Worm (Caenorhabditis elegans) whole organism, L4 larva: ENCODE data around the gene C46G7.2.

Experiments
- R02D3.7 ChIP-seq: fragments of 150-350 bp; sonication (generic microtip); optimal IDR thresholded peaks from 3 replicates; lab custom pipeline; 2014; ENCODE audit warnings: missing biosample characterization, missing genetic modification characterization
- T26A8.4 ChIP-seq: fragments of 200-800 bp; sonication (Bioruptor generic); IDR thresholded peaks from 2 replicates; pipeline ENCODE4 v1.3.6; 2022; ENCODE audit warnings: missing genetic modification characterization, missing compliant biosample characterization
- ZK546.5 ChIP-seq, 2 experiments: sonication (generic microtip); optimal IDR thresholded peaks; 2 replicates each; lab custom pipeline; 2017; ENCODE audit warnings: missing biosample characterization in 2 of 2, missing genetic modification characterization in 2 of 2
- aly-2 ChIP-seq: sonication (generic microtip); optimal IDR thresholded peaks from 2 replicates; lab custom pipeline; 2018; ENCODE audit warnings: missing biosample characterization, missing genetic modification characterization
- ama-1 ChIP-seq: fragments of 150-350 bp; optimal IDR thresholded peaks from 2 replicates; lab custom pipeline; 2014; ENCODE audit warnings: inconsistent platforms, mixed read lengths
- ceh-28 ChIP-seq: fragments of 150-350 bp; optimal IDR thresholded peaks from 2 replicates; lab custom pipeline; 2014; ENCODE audit warnings: missing biosample characterization, missing genetic modification reagents, missing genetic modification characterization
- fos-1 ChIP-seq: fragments of 150-350 bp; optimal IDR thresholded peaks from 2 replicates; lab custom pipeline; 2014; ENCODE audit warnings: missing biosample characterization, missing genetic modification characterization
- jun-1 ChIP-seq: fragments of 150-350 bp; optimal IDR thresholded peaks from 2 replicates; lab custom pipeline; 2014; ENCODE audit warnings: missing biosample characterization, missing genetic modification reagents, missing genetic modification characterization
- nhr-11 ChIP-seq: fragments of 150-350 bp; optimal IDR thresholded peaks from 2 replicates; lab custom pipeline; 2014; ENCODE audit warnings: missing biosample characterization, missing genetic modification characterization
- nhr-41 ChIP-seq: fragments of 200-800 bp; sonication (Bioruptor generic); IDR thresholded peaks from 2 replicates; pipeline ENCODE4 v1.3.6; 2022; ENCODE audit warnings: missing genetic modification reagents, missing genetic modification characterization, missing compliant biosample characterization
- skn-1 ChIP-seq: fragments of 150-350 bp; optimal IDR thresholded peaks from 2 replicates; lab custom pipeline; 2014; ENCODE audit warnings: missing biosample characterization, missing genetic modification characterization
- snpc-4 ChIP-seq: fragments of 150-350 bp; optimal IDR thresholded peaks from 2 replicates; lab custom pipeline; 2014; ENCODE audit warnings: missing biosample characterization, missing genetic modification characterization
- ztf-11 ChIP-seq: fragments of 150-350 bp; optimal IDR thresholded peaks from 2 replicates; lab custom pipeline; 2014; ENCODE audit warnings: missing biosample characterization, missing genetic modification characterization

- no peak for TF ChIP-seq T26A8.4
- TF ChIP-seq fos-1 (tag; lab: Kevin White, UChicago) = no peak
- TF ChIP-seq nhr-41 (GFP tag; lab: Robert Waterston, UW) = no peak
- no peak for TF ChIP-seq snpc-4 (tag; lab: Kevin White, UChicago)
- TF ChIP-seq jun-1 (tag; lab: Kevin White, UChicago) = no peak
- TF ChIP-seq ztf-11 (tag; lab: Kevin White, UChicago) = no peak
- TF ChIP-seq aly-2 (tag; lab: Kevin White, UChicago) = no peak
- no peak for TF ChIP-seq ama-1 (lab: Kevin White, UChicago)
- no peak for TF ChIP-seq skn-1
- no peak for TF ChIP-seq R02D3.7 (tag; lab: Kevin White, UChicago)
- TF ChIP-seq ceh-28 (tag; lab: Kevin White, UChicago) = no peak
- no peak for TF ChIP-seq ZK546.5 (tag; optimal IDR thresholded peaks at IDR 0.05; lab: Kevin White, UChicago)
- TF ChIP-seq nhr-11 (tag; lab: Kevin White, UChicago) = no peak
These were observed 29.2 kb upstream of the C46G7.2 start for ce11 chrIV:5985823-5986222.
